Worm (Caenorhabditis elegans) whole organism, mixed stage, embryonic: ENCODE data around the gene unc-7.

Experiments
- blmp-1 ChIP-seq: fragments of 150-350 bp; optimal IDR thresholded peaks from 2 replicates; lab custom pipeline; 2014; ENCODE audit warnings: missing biosample characterization, missing genetic modification characterization
- elt-1 ChIP-seq: sonication (generic microtip); optimal IDR thresholded peaks from 2 replicates; lab custom pipeline; 2017; ENCODE audit warnings: missing genetic modification characterization, mild to moderate bottlenecking, missing compliant biosample characterization, antibody characterized with exemption, moderate library complexity, borderline replicate concordance; ENCODE audit not compliant: insufficient read depth
- elt-3 ChIP-seq: fragments of 150-350 bp; optimal IDR thresholded peaks from 2 replicates; lab custom pipeline; 2014; ENCODE audit warnings: missing biosample characterization, missing genetic modification characterization
- lin-13 ChIP-seq: fragments of 150-350 bp; optimal IDR thresholded peaks from 2 replicates; lab custom pipeline; 2014; ENCODE audit warnings: missing biosample characterization, missing genetic modification characterization
- lsy-2 ChIP-seq: fragments of 150-350 bp; optimal IDR thresholded peaks from 2 replicates; lab custom pipeline; 2014; ENCODE audit warnings: missing biosample characterization, missing genetic modification characterization
- mls-2 ChIP-seq: sonication (generic microtip); optimal IDR thresholded peaks from 2 replicates; lab custom pipeline; 2016; ENCODE audit warnings: mild to moderate bottlenecking, missing genetic modification characterization, moderate library complexity, missing compliant biosample characterization
- nhr-12 ChIP-seq: fragments of 150-350 bp; optimal IDR thresholded peaks from 2 replicates; lab custom pipeline; 2014; ENCODE audit warnings: missing biosample characterization, missing genetic modification characterization
- nhr-2 ChIP-seq: fragments of 150-350 bp; optimal IDR thresholded peaks from 2 replicates; lab custom pipeline; 2014; ENCODE audit warnings: missing biosample characterization, missing genetic modification characterization
- nhr-237 ChIP-seq: fragments of 150-350 bp; optimal IDR thresholded peaks from 2 replicates; lab custom pipeline; 2014; ENCODE audit warnings: missing biosample characterization, missing genetic modification characterization
- nhr-28 ChIP-seq: fragments of 150-350 bp; optimal IDR thresholded peaks from 2 replicates; lab custom pipeline; 2014; ENCODE audit warnings: missing biosample characterization, missing genetic modification characterization
- nhr-76 ChIP-seq: sonication (generic microtip); optimal IDR thresholded peaks from 2 replicates; lab custom pipeline; 2017; ENCODE audit warnings: missing biosample characterization, missing genetic modification characterization
- unc-39 ChIP-seq: fragments of 150-350 bp; optimal IDR thresholded peaks from 2 replicates; lab custom pipeline; 2014; ENCODE audit warnings: missing biosample characterization, missing genetic modification characterization
- unc-62 ChIP-seq: fragments of 150-350 bp; optimal IDR thresholded peaks from 2 replicates; lab custom pipeline; 2014; ENCODE audit warnings: missing biosample characterization, missing genetic modification reagents, missing genetic modification characterization
- ztf-11 ChIP-seq: fragments of 150-350 bp; optimal IDR thresholded peaks from 2 replicates; lab custom pipeline; 2014; ENCODE audit warnings: missing biosample characterization, missing genetic modification characterization

DNA sequence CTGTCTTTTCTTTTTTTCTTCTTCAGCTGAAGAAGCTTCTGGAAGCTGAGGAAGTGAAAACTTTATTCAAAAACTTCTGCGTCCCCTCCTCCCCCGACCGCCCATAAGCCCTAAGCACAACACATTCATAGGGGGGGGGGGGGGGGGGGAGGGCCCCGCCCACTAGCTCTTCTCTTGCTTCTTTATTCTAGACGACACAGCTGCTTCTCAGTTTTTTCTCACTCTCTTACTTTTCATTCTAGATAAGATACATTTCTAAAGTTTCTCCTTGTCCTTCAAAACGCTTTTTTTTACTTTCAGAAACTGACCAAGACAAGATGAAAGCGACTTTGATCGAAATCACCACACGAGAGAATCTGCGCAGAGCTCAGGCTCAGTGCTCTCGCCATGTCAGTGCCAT lies 42.3 kb upstream of the unc-7 start, which contains the start of gene T10B10.4:
- no peak for TF ChIP-seq elt-1 (tag; lab: Kevin White, UChicago)
- no peak for TF ChIP-seq ztf-11 (tag; lab: Kevin White, UChicago)
- no peak for TF ChIP-seq nhr-12 (tag; lab: Kevin White, UChicago)
- TF ChIP-seq elt-3 (tag; lab: Kevin White, UChicago), result no peak
- TF ChIP-seq nhr-76 (tag; lab: Kevin White, UChicago), result no peak
- no peak for TF ChIP-seq unc-62 (GFP tag; lab: Kevin White, UChicago)
- TF ChIP-seq unc-39 (tag; lab: Kevin White, UChicago), result no peak
- no peak for TF ChIP-seq nhr-237 (tag; lab: Kevin White, UChicago)
- TF ChIP-seq nhr-2 (tag; lab: Kevin White, UChicago), result no peak
- no peak for TF ChIP-seq blmp-1 (tag; lab: Kevin White, UChicago)
- no peak for TF ChIP-seq lin-13
- no peak for TF ChIP-seq nhr-28
- no peak for TF ChIP-seq mls-2 (tag; lab: Kevin White, UChicago)
- no peak for TF ChIP-seq lsy-2 (tag; lab: Kevin White, UChicago)
